Worm (Caenorhabditis elegans) whole organism, late embryonic: ENCODE data around the gene acl-8.
A peak's percentile ranks its signal among the peaks of the same experiment; 100 is the strongest.

Experiments used
- ama-1 ChIP-seq: fragments of 150-350 bp; optimal IDR thresholded peaks from 2 replicates; lab custom pipeline; 2014
- fax-1 ChIP-seq: sonication (generic microtip); optimal IDR thresholded peaks from 2 replicates; lab custom pipeline; 2016; ENCODE audit warnings: missing genotype, missing genetic modification characterization, missing compliant biosample characterization
- fkh-6 ChIP-seq: sonication (generic microtip); optimal IDR thresholded peaks from 2 replicates; lab custom pipeline; 2016; ENCODE audit warnings: missing genetic modification characterization, missing compliant biosample characterization
- nhr-11 ChIP-seq: fragments of 150-350 bp; optimal IDR thresholded peaks from 2 replicates; lab custom pipeline; 2014; ENCODE audit warnings: missing biosample characterization, missing genetic modification characterization
- tbx-7 ChIP-seq: sonication (generic microtip); optimal IDR thresholded peaks from 2 replicates; lab custom pipeline; 2016; ENCODE audit warnings: missing genotype, missing genetic modification characterization, missing compliant biosample characterization
- unc-55 ChIP-seq: sonication (generic microtip); optimal IDR thresholded peaks from 2 replicates; lab custom pipeline; 2017; ENCODE audit warnings: missing biosample characterization, missing genetic modification reagents, missing genetic modification characterization

- TF ChIP-seq tbx-7 (tag; lab: Kevin White, UChicago) (no peak), fkh-6 (tag; lab: Kevin White, UChicago) (no peak), ama-1 (lab: Kevin White, UChicago) (no peak), fax-1 (tag; lab: Kevin White, UChicago) (no peak), unc-55 (no peak), nhr-11 (tag; lab: Kevin White, UChicago) (peak; percentile 42)
Measured at ce11 chrV:6493821-6494220, 43.2 kb downstream of the acl-8 start, which contains the start of gene cpt-6.
